Worm (Caenorhabditis elegans): Measurements from ENCODE around the gene tsp-13.
A peak's percentile ranks its signal among the peaks of the same experiment; 100 is the strongest.

The tsp-13 gene

DNA sequence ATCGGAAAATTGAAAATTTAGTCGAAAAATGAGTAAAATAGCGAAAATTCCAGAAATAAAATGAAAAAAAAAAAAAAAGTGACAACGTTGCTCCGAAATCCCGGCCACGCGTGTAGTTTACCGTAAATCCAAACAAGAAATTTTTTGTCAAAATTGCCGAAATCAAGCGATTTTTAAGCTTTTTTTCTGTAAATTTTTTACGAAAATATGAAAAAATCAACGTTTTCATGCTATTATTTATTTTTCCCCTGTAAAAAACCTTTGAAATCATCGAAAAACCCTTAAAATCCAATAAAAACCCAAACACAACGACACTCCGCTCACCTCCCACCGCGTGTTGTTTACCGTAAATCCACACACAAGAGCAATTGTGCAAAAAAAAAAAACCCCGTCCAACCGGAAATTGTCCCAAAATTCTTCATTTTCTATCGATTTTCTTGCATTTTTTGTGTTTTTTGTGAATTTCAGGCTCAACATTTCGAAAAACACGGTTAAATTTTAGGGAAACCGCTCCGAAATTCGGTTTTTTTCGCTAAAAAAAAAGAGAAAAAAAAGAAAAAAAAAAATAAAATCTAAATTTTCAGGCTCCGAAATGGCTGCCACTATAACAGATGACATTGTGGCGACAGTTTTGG, 36.2 kb downstream of the tsp-13 start, which contains the start of the genes Y39B6A.3 and pph-5 (continued):
- TF ChIP-seq F16B12.6 (tag; optimal IDR thresholded peaks at IDR 0.05): peak; percentile 1
- peak; percentile 61 for TF ChIP-seq tbx-2 (tag; optimal IDR thresholded peaks at IDR 0.05)
- TF ChIP-seq mdl-1 (tag; optimal IDR thresholded peaks at IDR 0.05): no peak
- TF ChIP-seq rnt-1 (tag; optimal IDR thresholded peaks at IDR 0.05): no peak
- TF ChIP-seq efl-1 (optimal IDR thresholded peaks at IDR 0.05): peak; percentile 30 to 52
- TF ChIP-seq efl-1 (GFP tag; optimal IDR thresholded peaks at IDR 0.05 in 1 of 2): peak; percentile 26 to 88
- TF ChIP-seq grh-1 (GFP tag; IDR thresholded peaks at IDR 0.05): no peak; the same call in 1 of the 2 replicates
- no peak for TF ChIP-seq ceh-63 (GFP tag; optimal IDR thresholded peaks at IDR 0.05)
- TF ChIP-seq Y116A8C.19 (tag; optimal IDR thresholded peaks at IDR 0.05; ENCODE audit: borderline replicate concordance): no peak
- TF ChIP-seq ceh-82 (tag; optimal IDR thresholded peaks at IDR 0.05): peak in 1 of 3 experiments; percentile 28
- no peak for TF ChIP-seq nhr-71 (tag; optimal IDR thresholded peaks at IDR 0.05)
- peak; percentile 70 for TF ChIP-seq xbp-1 (tag; optimal IDR thresholded peaks at IDR 0.05)
- TF ChIP-seq dsc-1 (tag; optimal IDR thresholded peaks at IDR 0.05): no peak
- no peak for TF ChIP-seq lin-14 (GFP tag; optimal IDR thresholded peaks at IDR 0.05)
- TF ChIP-seq unc-86 (tag; optimal IDR thresholded peaks at IDR 0.05): peak; percentile 48
- no peak for TF ChIP-seq fkh-10 (GFP tag; optimal IDR thresholded peaks at IDR 0.05)
- TF ChIP-seq sptf-1 (tag; optimal IDR thresholded peaks at IDR 0.05): no peak
- TF ChIP-seq isw-1 (GFP tag; IDR thresholded peaks at IDR 0.05): peak; percentile 61
- no peak for TF ChIP-seq nhr-28 (tag; optimal IDR thresholded peaks at IDR 0.05)
- TF ChIP-seq fkh-8 (tag; optimal IDR thresholded peaks at IDR 0.05): peak; percentile 65
- no peak for TF ChIP-seq alr-1 (tag; optimal IDR thresholded peaks at IDR 0.05; ENCODE audit: borderline replicate concordance)
- no peak for TF ChIP-seq ceh-90 (tag; optimal IDR thresholded peaks at IDR 0.05)
- no peak for TF ChIP-seq ceh-88 (GFP tag; IDR thresholded peaks at IDR 0.05)
- no peak for TF ChIP-seq hlh-4 (tag; optimal IDR thresholded peaks at IDR 0.05)
- peak; percentile 44 for TF ChIP-seq lin-15B (tag; optimal IDR thresholded peaks at IDR 0.05)
- TF ChIP-seq unc-98 (GFP tag; IDR thresholded peaks at IDR 0.05): no peak
- no peak for TF ChIP-seq nhr-90 (tag; optimal IDR thresholded peaks at IDR 0.05; ENCODE audit: poor library complexity)
- TF ChIP-seq pax-3 (tag; optimal IDR thresholded peaks at IDR 0.05): peak; percentile 38
- no peak for TF ChIP-seq mab-9 (GFP tag; IDR thresholded peaks at IDR 0.05)
- TF ChIP-seq C04F5.9 (tag; optimal IDR thresholded peaks at IDR 0.05): no peak
- no peak for TF ChIP-seq jun-1 (tag; optimal IDR thresholded peaks at IDR 0.05)
- peak; percentile 21 for TF ChIP-seq aly-2 (tag; optimal IDR thresholded peaks at IDR 0.05)
- peak; percentile 46 for TF ChIP-seq snpc-4 (tag; optimal IDR thresholded peaks at IDR 0.05)
- no peak for TF ChIP-seq egl-13 (tag; optimal IDR thresholded peaks at IDR 0.05)
- TF ChIP-seq C16A3.4 (tag; optimal IDR thresholded peaks at IDR 0.05): peak; percentile 18
- no peak for TF ChIP-seq efl-3 (GFP tag; optimal IDR thresholded peaks at IDR 0.05)
- no peak for TF ChIP-seq egl-27 (tag; optimal IDR thresholded peaks at IDR 0.05)
- no peak for TF ChIP-seq nhr-12 (tag; optimal IDR thresholded peaks at IDR 0.05)
- peak; percentile 66 for TF ChIP-seq nhr-19 (GFP tag; conservative IDR thresholded peaks at IDR 0.05)
- no peak for TF ChIP-seq nhr-76 (tag; optimal IDR thresholded peaks at IDR 0.05)
- TF ChIP-seq ces-1 (GFP tag; optimal IDR thresholded peaks at IDR 0.05): no peak
- peak; percentile 56 for TF ChIP-seq swsn-7 (tag; optimal IDR thresholded peaks at IDR 0.05)
- peak; percentile 49 for TF ChIP-seq nhr-77 (tag; optimal IDR thresholded peaks at IDR 0.05)
- peak; percentile 21 for TF ChIP-seq blmp-1 (tag; optimal IDR thresholded peaks at IDR 0.05)

- TF ChIP-seq vab-15 (tag; optimal IDR thresholded peaks at IDR 0.05): no peak
- no peak for TF ChIP-seq efl-1 (optimal IDR thresholded peaks at IDR 0.05)
- TF ChIP-seq efl-1 (GFP tag; optimal IDR thresholded peaks at IDR 0.05 in 1 of 2): peak in 1 of 2 experiments; percentile 65
- TF ChIP-seq nhr-76 (tag; optimal IDR thresholded peaks at IDR 0.05): no peak
- no peak for TF ChIP-seq ceh-88 (GFP tag; IDR thresholded peaks at IDR 0.05)
- no peak for TF ChIP-seq nhr-77 (tag; optimal IDR thresholded peaks at IDR 0.05)
- TF ChIP-seq pag-3 (tag; optimal IDR thresholded peaks at IDR 0.05; ENCODE audit: borderline replicate concordance, insufficient read depth): no peak
- no peak for TF ChIP-seq sup-37 (GFP tag; optimal IDR thresholded peaks at IDR 0.05)
- TF ChIP-seq Y116A8C.19 (tag; optimal IDR thresholded peaks at IDR 0.05; ENCODE audit: borderline replicate concordance): no peak
- no peak for TF ChIP-seq fos-1 (tag; optimal IDR thresholded peaks at IDR 0.05)
Observed at ce11 chrV:19201190-19201589, 47.3 kb downstream of the tsp-13 start.

Data from whole organism, L1 larva.